Worm (Caenorhabditis elegans) whole organism, L4 larva: Measurements from ENCODE around the gene C16C8.14.

Source experiments
- ama-1 ChIP-seq: fragments of 150-350 bp; optimal IDR thresholded peaks from 2 replicates; lab custom pipeline; 2014; ENCODE audit warnings: inconsistent platforms, mixed read lengths
- fkh-10 ChIP-seq: fragments of 150-350 bp; optimal IDR thresholded peaks from 2 replicates; lab custom pipeline; 2014; ENCODE audit warnings: missing biosample characterization, missing genetic modification reagents, missing genetic modification characterization
- lim-7 ChIP-seq: fragments of 200-800 bp; sonication (Bioruptor generic); IDR thresholded peaks from 2 replicates; pipeline ENCODE4 v1.3.6; 2022; ENCODE audit warnings: missing genetic modification characterization, missing compliant biosample characterization
- nhr-28 ChIP-seq: fragments of 150-350 bp; optimal IDR thresholded peaks from 2 replicates; lab custom pipeline; 2014; ENCODE audit warnings: missing biosample characterization, missing genetic modification characterization
- nhr-77 ChIP-seq: fragments of 150-350 bp; optimal IDR thresholded peaks from 2 replicates; lab custom pipeline; 2014; ENCODE audit warnings: missing biosample characterization, missing genetic modification characterization
- snpc-4 ChIP-seq: fragments of 150-350 bp; optimal IDR thresholded peaks from 2 replicates; lab custom pipeline; 2014; ENCODE audit warnings: missing biosample characterization, missing genetic modification characterization
- unc-62 ChIP-seq, 3 experiments: fragments of 150-350 bp in 1 of 3; sonication (generic microtip); optimal IDR thresholded peaks in 2 of 3; peaks in 1 of 3; 1 replicate in 1 of 3; 2 replicates in 2 of 3; lab custom pipeline; 2014 to 2017; ENCODE audit warnings: missing biosample characterization in 3 of 3, missing genetic modification characterization in 3 of 3, missing genetic modification reagents in 3 of 3, missing genotype in 1 of 3

DNA sequence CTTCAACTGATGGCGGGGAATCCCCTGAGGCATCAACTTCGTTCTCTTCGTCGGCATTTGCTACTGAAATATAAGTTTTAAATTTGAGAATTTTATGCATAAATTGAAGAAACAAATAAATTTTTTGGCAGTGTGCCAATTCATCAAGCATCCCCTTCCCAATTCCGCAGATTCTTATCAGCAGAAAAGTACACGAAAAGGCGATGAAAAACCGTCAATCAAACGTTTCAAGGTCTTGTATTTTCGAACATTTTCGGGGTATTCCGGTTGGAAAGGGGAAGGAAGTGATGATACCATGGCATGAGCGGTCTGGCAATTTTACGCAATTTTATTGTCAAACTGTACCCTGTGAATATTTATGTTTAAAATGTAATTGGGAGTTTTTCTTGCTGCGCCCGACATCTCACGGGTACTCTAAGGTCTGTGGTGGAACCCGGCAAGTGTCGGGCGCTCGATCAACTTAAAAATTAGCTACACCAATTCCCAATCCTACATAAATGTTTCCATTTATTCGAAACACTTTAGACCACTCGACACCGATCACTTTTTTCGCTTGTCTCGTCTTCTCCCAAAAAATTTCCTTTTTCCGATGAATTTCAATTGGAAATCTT is 14.6 kb upstream of the C16C8.14 start:
- TF ChIP-seq nhr-77 (tag; lab: Kevin White, UChicago) (no peak), snpc-4 (tag; lab: Kevin White, UChicago) (peak; percentile 16), lim-7 (GFP tag; lab: Robert Waterston, UW) (no peak), nhr-28 (tag; lab: Kevin White, UChicago) (peak; percentile 34), ama-1 (lab: Kevin White, UChicago) (no peak), unc-62 (GFP tag; optimal IDR thresholded peaks at IDR 0.05 in 1 of 2; lab: Kevin White, UChicago) (peak in 1 of 2 experiments; percentile 30), unc-62 (tag; optimal IDR thresholded peaks at IDR 0.05; lab: Kevin White, UChicago) (no peak), fkh-10 (GFP tag; lab: Kevin White, UChicago) (no peak)
